Worm (Caenorhabditis elegans) whole organism, young adult: ENCODE results near the gene che-6.
A peak's percentile ranks its signal among the peaks of the same experiment; 100 is the strongest.

Source experiments
- C17E4.6 ChIP-seq: fragments of 200-800 bp; sonication (Bioruptor generic); IDR thresholded peaks from 2 replicates; pipeline ENCODE4 v1.3.6; 2022; ENCODE audit warnings: missing genetic modification reagents, missing genetic modification characterization, missing compliant biosample characterization
- F49E8.2 ChIP-seq: sonication (generic microtip); optimal IDR thresholded peaks from 3 replicates; lab custom pipeline; 2017; ENCODE audit warnings: missing genetic modification characterization, mild to moderate bottlenecking, missing compliant biosample characterization, antibody characterized with exemption, moderate library complexity; ENCODE audit not compliant: insufficient read depth
- F55B11.4 ChIP-seq: sonication (generic microtip); optimal IDR thresholded peaks from 2 replicates; lab custom pipeline; 2016; ENCODE audit warnings: missing compliant biosample characterization, missing genetic modification characterization, borderline replicate concordance; ENCODE audit not compliant: insufficient read depth
- F57A8.1 ChIP-seq: fragments of 200-800 bp; sonication (Bioruptor generic); optimal IDR thresholded peaks from 2 replicates; lab custom pipeline; 2018; ENCODE audit warnings: mild to moderate bottlenecking, missing genetic modification characterization, moderate library complexity, missing compliant biosample characterization
- F57C9.4 ChIP-seq: sonication (generic microtip); optimal IDR thresholded peaks from 2 replicates; lab custom pipeline; 2017; ENCODE audit warnings: mild to moderate bottlenecking, missing genetic modification characterization, missing compliant biosample characterization
- K12H6.12 ChIP-seq: fragments of 200-800 bp; sonication (Bioruptor generic); optimal IDR thresholded peaks from 2 replicates; lab custom pipeline; 2018; ENCODE audit warnings: mild to moderate bottlenecking, missing genetic modification characterization, missing compliant biosample characterization
- Y53F4B.3 ChIP-seq: fragments of 200-800 bp; sonication (Bioruptor generic); IDR thresholded peaks from 2 replicates; pipeline ENCODE4 v1.3.6; 2022; ENCODE audit warnings: missing genetic modification reagents, missing genetic modification characterization, missing compliant biosample characterization
- Y56A3A.18 ChIP-seq: fragments of 200-800 bp; sonication (Bioruptor generic); IDR thresholded peaks from 2 replicates; pipeline ENCODE4 v1.3.6; 2022; ENCODE audit warnings: missing genetic modification reagents, missing genetic modification characterization, missing compliant biosample characterization
- akir-1 ChIP-seq: fragments of 200-800 bp; sonication (Bioruptor generic); optimal IDR thresholded peaks from 2 replicates; lab custom pipeline; 2018; ENCODE audit warnings: mild to moderate bottlenecking, missing genetic modification characterization, moderate library complexity, missing compliant biosample characterization
- cebp-1 ChIP-seq, 2 experiments: fragments of 200-800 bp in 1 of 2; sonication (Bioruptor generic) in 1 of 2; sonication (generic microtip) in 1 of 2; IDR thresholded peaks in 1 of 2; optimal IDR thresholded peaks in 1 of 2; 2 replicates each; pipeline versions ENCODE4 v1.3.6 to Lab custom; 2017 to 2022; ENCODE audit warnings: missing compliant biosample characterization in 2 of 2, missing genetic modification characterization in 2 of 2, mild to moderate bottlenecking in 1 of 2, missing genetic modification reagents in 1 of 2, moderate library complexity in 1 of 2
- ceh-100 ChIP-seq: fragments of 200-800 bp; sonication (Bioruptor generic); IDR thresholded peaks from 2 replicates; pipeline ENCODE4 v1.3.6; 2022; ENCODE audit warnings: missing genetic modification reagents, missing genetic modification characterization, missing compliant biosample characterization
- ceh-27 ChIP-seq: fragments of 200-800 bp; sonication (Bioruptor generic); optimal IDR thresholded peaks from 2 replicates; lab custom pipeline; 2018; ENCODE audit warnings: mild to moderate bottlenecking, missing genetic modification characterization, moderate library complexity, missing compliant biosample characterization
- ceh-40 ChIP-seq: fragments of 200-800 bp; sonication (Bioruptor generic); IDR thresholded peaks from 2 replicates; pipeline ENCODE4 v1.3.6; 2022; ENCODE audit warnings: missing genetic modification characterization, missing compliant biosample characterization
- dox-1 ChIP-seq: fragments of 200-800 bp; sonication (Bioruptor generic); IDR thresholded peaks from 2 replicates; pipeline ENCODE4 v1.3.6; 2022; ENCODE audit warnings: missing genetic modification reagents, missing genetic modification characterization, missing compliant biosample characterization
- egl-44 ChIP-seq: fragments of 200-800 bp; sonication (Bioruptor generic); IDR thresholded peaks from 2 replicates; pipeline ENCODE4 v1.3.6; 2022; ENCODE audit warnings: missing genetic modification reagents, missing genetic modification characterization, missing compliant biosample characterization
- egrh-3 ChIP-seq: fragments of 200-800 bp; sonication (Bioruptor generic); IDR thresholded peaks from 2 replicates; pipeline ENCODE4 v1.3.6; 2022; ENCODE audit warnings: missing genetic modification reagents, missing genetic modification characterization, missing compliant biosample characterization
- ekl-4 ChIP-seq: fragments of 200-800 bp; sonication (Bioruptor generic); IDR thresholded peaks from 2 replicates; pipeline ENCODE4 v1.3.6; 2022; ENCODE audit warnings: missing genetic modification reagents, missing genetic modification characterization, missing compliant biosample characterization
- him-1 ChIP-seq: sonication (generic microtip); optimal IDR thresholded peaks from 2 replicates; lab custom pipeline; 2016; ENCODE audit warnings: missing genotype, missing genetic modification reagents, missing genetic modification characterization, missing compliant biosample characterization
- hlh-26 ChIP-seq: fragments of 200-800 bp; sonication (Bioruptor generic); conservative IDR thresholded peaks from 2 replicates; pipeline ENCODE4 v1.3.6; 2022; ENCODE audit warnings: missing genetic modification reagents, missing genetic modification characterization, missing compliant biosample characterization
- hmg-1.2 ChIP-seq: fragments of 200-800 bp; sonication (Bioruptor generic); IDR thresholded peaks from 2 replicates; pipeline ENCODE4 v1.3.6; 2022; ENCODE audit warnings: missing genetic modification reagents, missing genetic modification characterization, missing compliant biosample characterization
- hrde-1 ChIP-seq: sonication (generic microtip); optimal IDR thresholded peaks from 2 replicates; lab custom pipeline; 2016; ENCODE audit warnings: missing genetic modification characterization, mild to moderate bottlenecking, missing compliant biosample characterization, moderate library complexity, missing genotype, missing genetic modification reagents, borderline replicate concordance
- hsf-1 ChIP-seq: fragments of 200-800 bp; sonication (Bioruptor generic); IDR thresholded peaks from 2 replicates; pipeline ENCODE4 v1.3.6; 2022; ENCODE audit warnings: missing genetic modification reagents, missing genetic modification characterization, missing compliant biosample characterization
- lin-40 ChIP-seq: sonication (generic microtip); optimal IDR thresholded peaks from 2 replicates; lab custom pipeline; 2016; ENCODE audit warnings: missing genetic modification characterization, mild to moderate bottlenecking, missing compliant biosample characterization, missing genotype, missing genetic modification reagents
- lin-54 ChIP-seq: fragments of 200-800 bp; sonication (Bioruptor generic); optimal IDR thresholded peaks from 2 replicates; lab custom pipeline; 2018; ENCODE audit warnings: mild to moderate bottlenecking, missing genetic modification characterization, missing compliant biosample characterization
- lsl-1 ChIP-seq: fragments of 200-800 bp; sonication (Bioruptor generic); optimal IDR thresholded peaks from 2 replicates; lab custom pipeline; 2018; ENCODE audit warnings: mild to moderate bottlenecking, missing genetic modification characterization, moderate library complexity, missing compliant biosample characterization
- madf-10 ChIP-seq: sonication (generic microtip); optimal IDR thresholded peaks from 2 replicates; lab custom pipeline; 2016; ENCODE audit warnings: mild to moderate bottlenecking, missing genetic modification characterization, missing compliant biosample characterization
- madf-6 ChIP-seq: fragments of 200-800 bp; sonication (Bioruptor generic); IDR thresholded peaks from 2 replicates; pipeline ENCODE4 v1.3.6; 2022; ENCODE audit warnings: missing genetic modification reagents, missing genetic modification characterization, missing compliant biosample characterization
- mcd-1 ChIP-seq: fragments of 200-800 bp; sonication (Bioruptor generic); IDR thresholded peaks from 2 replicates; pipeline ENCODE4 v1.3.6; 2022; ENCODE audit warnings: missing genetic modification reagents, missing genetic modification characterization, missing compliant biosample characterization
- nfya-2 ChIP-seq: fragments of 200-800 bp; sonication (Bioruptor generic); IDR thresholded peaks from 2 replicates; pipeline ENCODE4 v1.3.6; 2022; ENCODE audit warnings: missing genetic modification reagents, missing genetic modification characterization, missing compliant biosample characterization
- nfyb-1 ChIP-seq: fragments of 200-800 bp; sonication (Bioruptor generic); IDR thresholded peaks from 2 replicates; pipeline ENCODE4 v1.3.6; 2022; ENCODE audit warnings: missing genetic modification reagents, missing genetic modification characterization, missing compliant biosample characterization
- nhr-120 ChIP-seq: fragments of 200-800 bp; sonication (Bioruptor generic); IDR thresholded peaks from 2 replicates; pipeline ENCODE4 v1.3.6; 2022; ENCODE audit warnings: missing genetic modification characterization, missing compliant biosample characterization
- nhr-90 ChIP-seq: sonication (generic microtip); optimal IDR thresholded peaks from 2 replicates; lab custom pipeline; 2016; ENCODE audit warnings: missing genotype, mild to moderate bottlenecking, missing genetic modification characterization, missing compliant biosample characterization
- pha-4 ChIP-seq: fragments of 150-350 bp; sonication (generic microtip); optimal IDR thresholded peaks from 2 replicates; lab custom pipeline; 2014; ENCODE audit warnings: missing biosample characterization, missing genetic modification reagents, missing genetic modification characterization
- rcor-1 ChIP-seq: fragments of 200-800 bp; sonication (Bioruptor generic); IDR thresholded peaks from 2 replicates; pipeline ENCODE4 v1.3.6; 2022; ENCODE audit warnings: missing genetic modification reagents, missing genetic modification characterization, missing compliant biosample characterization
- rpc-1 ChIP-seq, 2 experiments: fragments of 150-350 bp in 1 of 2; sonication (generic microtip) in 1 of 2; optimal IDR thresholded peaks; 2 replicates each; lab custom pipeline; 2014 to 2018; ENCODE audit warnings: missing biosample characterization in 1 of 2, missing genetic modification characterization in 1 of 2, missing genetic modification reagents in 1 of 2, missing genotype in 1 of 2
- somi-1 ChIP-seq: fragments of 200-800 bp; sonication (Bioruptor generic); optimal IDR thresholded peaks from 2 replicates; lab custom pipeline; 2018; ENCODE audit warnings: mild to moderate bottlenecking, missing genetic modification characterization, missing compliant biosample characterization
- tbx-9 ChIP-seq: sonication (generic microtip); optimal IDR thresholded peaks from 2 replicates; lab custom pipeline; 2016; ENCODE audit warnings: borderline replicate concordance, missing genetic modification characterization, inconsistent platforms, missing compliant biosample characterization
- ztf-6 ChIP-seq: fragments of 200-800 bp; sonication (Bioruptor generic); IDR thresholded peaks from 2 replicates; pipeline ENCODE4 v1.3.6; 2022; ENCODE audit warnings: missing genetic modification reagents, missing genetic modification characterization, missing compliant biosample characterization

Gene che-6

ce11 chrIV:2149247-2149756 is 38.1 kb upstream of the che-6 start, which contains the start of gene C54E4.5:
Gene C54E4.5, minus strand, starts transcription at chrIV:2149297.
- TF ChIP-seq Y53F4B.3 (GFP tag; lab: Robert Waterston, UW) = no peak
- peak; percentile 49; the same call in 1 of the 2 replicates for TF ChIP-seq cebp-1 (GFP tag; IDR thresholded peaks at IDR 0.05; lab: Robert Waterston, UW)
- TF ChIP-seq cebp-1 (tag; optimal IDR thresholded peaks at IDR 0.05; lab: Kevin White, UChicago) = peak; percentile 84

DNA sequence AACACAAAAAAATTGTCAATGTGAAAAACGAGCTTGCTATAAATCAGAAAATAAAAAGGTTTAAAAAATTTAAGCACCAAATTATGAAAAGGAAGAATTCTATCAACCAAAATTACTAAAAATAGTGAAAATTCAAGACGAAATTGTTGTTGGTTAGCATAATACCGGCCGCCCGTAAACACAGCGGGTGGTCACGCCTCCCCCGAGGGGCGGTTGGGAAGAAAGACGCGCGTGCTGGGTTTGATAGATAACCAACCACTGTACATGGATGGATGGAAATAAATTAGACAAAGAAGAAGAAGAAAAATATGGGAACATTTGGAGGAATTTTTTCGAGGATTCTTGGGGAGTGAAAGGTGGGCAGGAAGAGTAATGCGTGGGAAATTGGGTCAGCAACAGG is 31.1 kb upstream of the che-6 start:
- no peak for TF ChIP-seq hlh-26 (GFP tag; lab: Robert Waterston, UW)
- TF ChIP-seq lin-40 = no peak
- TF ChIP-seq mcd-1 = no peak
- TF ChIP-seq lsl-1 = no peak
- no peak for TF ChIP-seq rpc-1 (optimal IDR thresholded peaks at IDR 0.05; lab: Kevin White, UChicago)
- no peak for TF ChIP-seq rpc-1 (tag; optimal IDR thresholded peaks at IDR 0.05; lab: Kevin White, UChicago)

DNA sequence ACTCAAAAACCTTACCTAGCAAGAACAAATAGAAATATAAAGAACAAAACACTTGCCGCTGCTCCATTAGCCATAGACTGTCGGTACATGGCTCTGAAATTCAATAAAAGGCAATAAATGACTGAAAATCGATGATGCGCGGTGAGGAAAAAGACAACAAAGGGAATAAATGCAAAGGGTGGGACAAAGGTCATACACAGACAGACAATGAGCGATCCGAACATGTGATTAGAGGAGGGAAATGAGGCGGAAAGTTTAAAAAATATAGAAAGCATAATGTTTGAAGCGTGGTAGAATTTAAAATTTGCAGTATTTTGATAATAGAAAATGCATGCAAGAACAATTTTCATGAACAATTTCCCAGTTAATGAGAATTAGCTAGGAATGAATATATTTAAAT is 29.3 kb upstream of the che-6 start, which contains the start of gene C54E4.12:
C54E4.12 (minus strand) TSS at position 101 of the 400 bp plus-strand sequence.
- no peak for TF ChIP-seq ceh-27
- TF ChIP-seq egl-44 = no peak
- no peak for TF ChIP-seq nhr-120 (GFP tag; lab: Robert Waterston, UW)
- no peak for TF ChIP-seq lin-40
- no peak for TF ChIP-seq tbx-9 (tag; lab: Kevin White, UChicago)
- no peak for TF ChIP-seq F55B11.4 (tag; lab: Kevin White, UChicago)
- no peak for TF ChIP-seq F57C9.4 (tag; lab: Kevin White, UChicago)
- no peak for TF ChIP-seq him-1 (tag; lab: Kevin White, UChicago)

DNA sequence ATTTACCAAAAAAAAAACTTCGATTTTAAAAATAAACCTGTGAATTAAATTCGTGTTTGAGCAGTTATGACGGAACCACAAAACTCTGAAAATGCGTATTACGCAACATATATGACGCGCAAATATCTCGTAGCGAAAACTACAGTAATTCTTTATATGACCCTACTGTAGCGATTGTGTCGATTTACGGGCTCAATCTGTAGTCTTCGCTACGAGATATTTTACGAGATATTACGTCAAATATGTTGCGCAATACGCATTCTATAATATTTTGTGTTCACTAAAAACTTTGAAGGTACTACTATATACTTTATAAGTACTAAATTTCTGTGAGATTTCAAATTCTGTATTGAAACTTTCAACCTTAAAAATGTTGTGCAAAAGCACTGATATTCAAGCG is 26.3 kb upstream of the che-6 start:
- TF ChIP-seq lin-54 (GFP tag; lab: Kevin White, UChicago) = no peak
- no peak for TF ChIP-seq pha-4
- no peak for TF ChIP-seq C17E4.6 (GFP tag; lab: Robert Waterston, UW)
- no peak for TF ChIP-seq nfya-2
- no peak for TF ChIP-seq hmg-1.2
- no peak for TF ChIP-seq akir-1 (GFP tag; lab: Kevin White, UChicago)
- no peak for TF ChIP-seq madf-10
- no peak for TF ChIP-seq K12H6.12
- TF ChIP-seq mcd-1 = no peak
- no peak for TF ChIP-seq nhr-90
- no peak for TF ChIP-seq hrde-1

DNA sequence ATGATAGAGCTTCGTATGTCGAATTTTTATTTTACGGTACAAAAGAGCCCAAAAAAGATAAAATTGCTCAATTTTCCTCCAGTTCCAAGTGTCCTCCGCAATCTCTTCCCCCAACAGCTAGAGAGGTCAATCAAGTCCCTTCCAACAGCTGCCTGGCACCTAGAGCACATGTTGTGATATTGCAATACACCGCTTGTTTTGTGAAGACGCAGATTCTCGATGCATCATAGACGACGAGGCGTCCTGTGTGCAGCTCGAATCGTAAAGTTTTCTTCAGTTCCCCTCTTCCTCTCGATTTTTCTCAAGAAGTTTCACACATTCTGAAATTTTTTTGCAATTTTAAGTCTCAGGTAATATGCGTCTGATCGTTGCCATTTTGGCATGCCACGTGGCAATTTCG is 25.4 kb upstream of the che-6 start, which contains the start of gene test-1:
test-1 (plus strand) TSS at position 345 of the 400 bp plus-strand sequence.
- TF ChIP-seq somi-1 (GFP tag; lab: Kevin White, UChicago) (no peak), ztf-6 (GFP tag; lab: Robert Waterston, UW) (no peak), F49E8.2 (tag; lab: Kevin White, UChicago) (no peak), ceh-27 (no peak), F55B11.4 (tag; lab: Kevin White, UChicago) (no peak), F57A8.1 (no peak), hmg-1.2 (no peak), him-1 (tag; lab: Kevin White, UChicago) (no peak)
- TF ChIP-seq, all 124 proteins: peak for 0

ce11 chrIV:2135880-2136279 is 24.7 kb upstream of the che-6 start:
- 0 out of 2 replicates have a peak, but pooled peaks have one; percentile 26 for TF ChIP-seq nfyb-1 (GFP tag; lab: Robert Waterston, UW)
- TF ChIP-seq ceh-100 (GFP tag; lab: Robert Waterston, UW) = peak; percentile 68
- 0 out of 2 replicates have a peak, but pooled peaks have one; percentile 60 for TF ChIP-seq ceh-40 (GFP tag; lab: Robert Waterston, UW)
- peak; percentile 60 for TF ChIP-seq madf-6 (GFP tag; lab: Robert Waterston, UW)
- TF ChIP-seq Y53F4B.3 (GFP tag; lab: Robert Waterston, UW) = 0 out of 2 replicates have a peak, but pooled peaks have one; percentile 13
- TF ChIP-seq hsf-1 (GFP tag; lab: Robert Waterston, UW) = peak; percentile 98
- TF ChIP-seq ekl-4 = peak; percentile 79
- TF ChIP-seq egrh-3 (GFP tag; lab: Robert Waterston, UW) = peak; percentile 17; the same call in 1 of the 2 replicates
- peak; percentile 91 for TF ChIP-seq dox-1 (GFP tag; lab: Robert Waterston, UW)
- TF ChIP-seq Y56A3A.18 (GFP tag; lab: Robert Waterston, UW) = 0 out of 2 replicates have a peak, but pooled peaks have one; percentile 74
- TF ChIP-seq rcor-1 (GFP tag; lab: Robert Waterston, UW) = peak; percentile 9; the same call in 1 of the 2 replicates
